Fruit fly (Drosophila melanogaster): ENCODE data around the gene COX7A.

DNA sequence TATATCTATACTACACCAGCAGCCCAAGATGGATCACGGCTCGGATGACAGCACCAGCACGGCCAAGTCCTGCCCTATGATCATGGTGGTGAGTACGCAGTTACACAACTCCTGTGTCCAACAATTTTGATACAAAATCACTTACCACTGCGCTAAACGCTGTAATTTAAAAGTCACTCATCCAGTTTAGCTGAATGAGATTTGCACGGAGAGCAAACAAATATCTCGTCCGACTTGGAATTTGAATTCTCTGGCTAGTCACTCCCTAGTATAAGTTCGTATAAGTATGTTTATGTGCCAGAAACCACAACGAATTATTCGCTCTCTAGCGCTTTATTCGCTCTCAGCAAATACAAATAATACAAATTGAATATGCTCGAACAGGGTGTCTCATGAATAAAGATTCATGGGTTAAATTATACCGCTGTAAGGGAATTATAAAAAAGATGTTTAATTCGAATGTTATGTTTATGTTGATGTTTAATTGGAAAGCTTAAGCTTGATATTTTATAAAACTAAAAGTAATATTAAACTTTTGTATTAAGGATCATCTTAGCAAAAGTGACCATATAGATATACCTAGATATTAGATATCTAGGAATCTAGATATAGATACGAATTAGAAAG is 23.0 kb downstream of the COX7A start:
- TF ChIP-seq wor (GFP tag; IDR thresholded peaks at IDR 0.05) (no peak), CG8478 (optimal IDR thresholded peaks at IDR 0.05) (no peak), ato (GFP tag; IDR thresholded peaks at IDR 0.05; ENCODE audit: partially characterized antibody) (no peak), Ssrp (tag; optimal IDR thresholded peaks at IDR 0.05) (no peak), zfh2 (GFP tag; optimal IDR thresholded peaks at IDR 0.05) (no peak), psq (GFP tag; optimal IDR thresholded peaks at IDR 0.05) (no peak), CG4404 (GFP tag; IDR thresholded peaks at IDR 0.05) (no peak), CG8089 (GFP tag; optimal IDR thresholded peaks at IDR 0.05) (no peak), CG6175 (GFP tag; IDR thresholded peaks at IDR 0.05) (no peak), Hr51 (GFP tag; optimal IDR thresholded peaks at IDR 0.05) (no peak), Sry-β (GFP tag; optimal IDR thresholded peaks at IDR 0.05) (no peak)
